ENCODE assay signal across 6 fruit fly cellular contexts in the genomic region with DNA sequence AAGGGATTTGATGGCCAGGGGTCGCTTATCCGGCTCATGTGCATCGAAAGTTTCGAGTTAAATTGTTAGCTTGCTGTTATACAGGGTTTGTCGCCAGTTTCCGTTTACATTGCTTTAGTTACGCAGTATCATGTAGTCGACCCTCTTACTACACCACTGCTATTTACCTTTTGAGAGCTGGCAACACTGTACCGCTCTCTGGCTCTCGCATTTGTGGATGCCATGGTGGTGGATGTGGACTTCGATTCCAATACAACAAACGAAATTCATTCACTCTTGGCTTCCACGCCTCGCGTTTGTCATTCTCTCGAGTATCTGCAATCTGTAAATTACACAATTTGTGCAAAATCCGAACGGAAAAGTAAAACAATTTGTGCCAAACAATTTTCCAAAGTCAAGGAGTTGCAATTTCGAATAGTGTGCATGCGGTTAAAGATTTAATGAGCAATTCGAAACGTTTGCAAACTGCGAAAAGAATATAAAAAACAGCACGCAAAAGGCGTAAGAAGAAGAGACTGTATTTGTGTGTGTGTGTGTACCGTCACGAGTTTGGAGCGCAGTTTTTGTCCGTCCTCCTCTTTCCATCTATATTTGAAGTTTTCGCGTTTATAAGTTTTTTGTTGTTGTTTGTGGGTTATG.
TF ChIP-seq lines count a peak whose summit lies in the region.

No protein-coding gene starts in this region.

- no peak for TF ChIP-seq CTCF in whole organism, embryonic (GFP tag; optimal IDR thresholded peaks at IDR 0.05; lab: Kevin White, UChicago)

TF ChIP-seq in whole organism, 6 proteins besides CTCF, POLR2A, EP300 and RAD21:
- no peak for TF ChIP-seq usp (GFP tag; optimal IDR thresholded peaks at IDR 0.05; lab: Kevin White, UChicago)
- TF ChIP-seq psq (optimal IDR thresholded peaks at IDR 0.05; lab: Kevin White, UChicago) = no peak
- TF ChIP-seq pan (optimal IDR thresholded peaks at IDR 0.05; lab: Kevin White, UChicago) = peak; percentile 92
- TF ChIP-seq Dll (optimal IDR thresholded peaks at IDR 0.05; lab: Kevin White, UChicago) = no peak
- no peak for TF ChIP-seq CG8478 (optimal IDR thresholded peaks at IDR 0.05; lab: Kevin White, UChicago)
TF ChIP-seq in whole organism: peak in this region for 1.

TF ChIP-seq in whole organism, adult, 20 proteins besides CTCF, POLR2A, EP300 and RAD21 (continues in another document):
- peak; percentile 10 for TF ChIP-seq CG7045 (GFP tag; optimal IDR thresholded peaks at IDR 0.05; lab: Kevin White, UChicago)
- TF ChIP-seq bab1 (GFP tag; optimal IDR thresholded peaks at IDR 0.05; lab: Kevin White, UChicago) = peak; percentile 55
- peak; percentile 9 for TF ChIP-seq pad (GFP tag; optimal IDR thresholded peaks at IDR 0.05; lab: Kevin White, UChicago)
- peak; percentile 97 for TF ChIP-seq cic (GFP tag; optimal IDR thresholded peaks at IDR 0.05; lab: Kevin White, UChicago)
- no peak for TF ChIP-seq CG1620 (GFP tag; optimal IDR thresholded peaks at IDR 0.05; lab: Kevin White, UChicago)
- TF ChIP-seq CG14711 (tag; optimal IDR thresholded peaks at IDR 0.05; lab: Kevin White, UChicago) = peak; percentile 43
- peak; percentile 85 for TF ChIP-seq kay (GFP tag; lab: Kevin White, UChicago; ENCODE audit: borderline replicate concordance)
- no peak for TF ChIP-seq CG5204 (GFP tag; optimal IDR thresholded peaks at IDR 0.05; lab: Kevin White, UChicago)
- TF ChIP-seq tj (GFP tag; optimal IDR thresholded peaks at IDR 0.05; lab: Kevin White, UChicago) = peak; percentile 55
- TF ChIP-seq toe (GFP tag; optimal IDR thresholded peaks at IDR 0.05; lab: Kevin White, UChicago) = peak; percentile 55
- peak; percentile 58 for TF ChIP-seq CG33017 (tag; optimal IDR thresholded peaks at IDR 0.05; lab: Kevin White, UChicago)
- no peak for TF ChIP-seq cnc (optimal IDR thresholded peaks at IDR 0.05; lab: Kevin White, UChicago)
- no peak for TF ChIP-seq Clk (GFP tag; optimal IDR thresholded peaks at IDR 0.05; lab: Kevin White, UChicago)
- peak; percentile 81 for TF ChIP-seq CG12768 (GFP tag; optimal IDR thresholded peaks at IDR 0.05; lab: Kevin White, UChicago)
- TF ChIP-seq Crg-1 (GFP tag; optimal IDR thresholded peaks at IDR 0.05; lab: Kevin White, UChicago) = no peak
- TF ChIP-seq Hr96 (GFP tag; optimal IDR thresholded peaks at IDR 0.05; lab: Kevin White, UChicago) = peak; percentile 59

TF ChIP-seq in whole organism, embryonic, 481 proteins besides CTCF, POLR2A, EP300 and RAD21 (continues in another document):
- no peak for TF ChIP-seq ems (GFP tag; optimal IDR thresholded peaks at IDR 0.05; lab: Kevin White, UChicago)
- TF ChIP-seq dati (GFP tag; IDR thresholded peaks at IDR 0.05; lab: Robert Waterston, UW) = no peak
- TF ChIP-seq CG4854 (GFP tag; optimal IDR thresholded peaks at IDR 0.05; lab: Kevin White, UChicago) = no peak
- TF ChIP-seq croc (GFP tag; conservative IDR thresholded peaks at IDR 0.05; lab: Robert Waterston, UW) = no peak
- TF ChIP-seq slbo (GFP tag; IDR thresholded peaks at IDR 0.05; lab: Robert Waterston, UW) = peak; percentile 48; the same call in 1 of the 2 replicates
- peak; percentile 4; the same call in 1 of the 4 replicates for TF ChIP-seq Gug (GFP tag; IDR thresholded peaks at IDR 0.05; lab: Robert Waterston, UW)
- no peak for TF ChIP-seq fd102C (GFP tag; optimal IDR thresholded peaks at IDR 0.05; lab: Kevin White, UChicago)
- no peak for TF ChIP-seq CG11093 (GFP tag; IDR thresholded peaks at IDR 0.05; lab: Robert Waterston, UW)
- TF ChIP-seq CG7271 (tag; optimal IDR thresholded peaks at IDR 0.05; lab: Kevin White, UChicago) = no peak
- no peak for TF ChIP-seq fd96Cb (tag; optimal IDR thresholded peaks at IDR 0.05; lab: Kevin White, UChicago)
- TF ChIP-seq hth (optimal IDR thresholded peaks at IDR 0.05; lab: Kevin White, UChicago) = no peak
- TF ChIP-seq Ada2b (GFP tag; IDR thresholded peaks at IDR 0.05; lab: Robert Waterston, UW) = peak; percentile 23; the same call in 1 of the 2 replicates
- TF ChIP-seq ATbp (GFP tag; optimal IDR thresholded peaks at IDR 0.05; lab: Kevin White, UChicago) = no peak
- TF ChIP-seq CG2678 (tag; optimal IDR thresholded peaks at IDR 0.05; lab: Kevin White, UChicago) = no peak
- 0 out of 2 replicates have a peak, but pooled peaks have one; percentile 8 for TF ChIP-seq CG4404 (GFP tag; IDR thresholded peaks at IDR 0.05; lab: Robert Waterston, UW)
- TF ChIP-seq BtbVII (GFP tag; optimal IDR thresholded peaks at IDR 0.05; lab: Kevin White, UChicago) = peak; percentile 71

TF ChIP-seq in whole organism, prepupa, 60 proteins besides CTCF, POLR2A, EP300 and RAD21 (continues in another document):
- TF ChIP-seq svp (GFP tag; lab: Kevin White, UChicago) (no peak), dsx (GFP tag; optimal IDR thresholded peaks at IDR 0.05; lab: Kevin White, UChicago; ENCODE audit: poor library complexity, severe bottlenecking) (peak; percentile 46), CG1621 (tag; optimal IDR thresholded peaks at IDR 0.05; lab: Kevin White, UChicago) (peak; percentile 30), CG11902 (GFP tag; optimal IDR thresholded peaks at IDR 0.05; lab: Kevin White, UChicago) (no peak), Hr4 (GFP tag; optimal IDR thresholded peaks at IDR 0.05; lab: Kevin White, UChicago) (peak; percentile 18), Sox14 (GFP tag; optimal IDR thresholded peaks at IDR 0.05; lab: Kevin White, UChicago) (peak; percentile 26), esn (GFP tag; optimal IDR thresholded peaks at IDR 0.05; lab: Kevin White, UChicago) (peak; percentile 15), vri (GFP tag; optimal IDR thresholded peaks at IDR 0.05; lab: Kevin White, UChicago) (peak; percentile 85), lz (GFP tag; optimal IDR thresholded peaks at IDR 0.05; lab: Kevin White, UChicago) (peak; percentile 20), Hr38 (GFP tag; optimal IDR thresholded peaks at IDR 0.05; lab: Kevin White, UChicago) (no peak), acj6 (GFP tag; optimal IDR thresholded peaks at IDR 0.05; lab: Kevin White, UChicago) (no peak), CG6276 (GFP tag; optimal IDR thresholded peaks at IDR 0.05; lab: Kevin White, UChicago) (no peak), CG8319 (GFP tag; optimal IDR thresholded peaks at IDR 0.05; lab: Kevin White, UChicago) (no peak), eg (GFP tag; IDR thresholded peaks at IDR 0.05; lab: Robert Waterston, UW) (peak; percentile 30; the same call in 1 of the 3 replicates), ss (GFP tag; optimal IDR thresholded peaks at IDR 0.05; lab: Kevin White, UChicago) (peak; percentile 42 to 68), CG6792 (GFP tag; optimal IDR thresholded peaks at IDR 0.05; lab: Kevin White, UChicago) (peak; percentile 5)

TF ChIP-seq in whole organism, pupa, 21 proteins besides CTCF, POLR2A, EP300 and RAD21 (continues in another document):
- TF ChIP-seq CG8159 (tag; optimal IDR thresholded peaks at IDR 0.05; lab: Kevin White, UChicago) (peak; percentile 11), Pif1B (GFP tag; optimal IDR thresholded peaks at IDR 0.05; lab: Kevin White, UChicago) (peak; percentile 51), CG15710 (tag; optimal IDR thresholded peaks at IDR 0.05; lab: Kevin White, UChicago) (no peak), Snoo (tag; optimal IDR thresholded peaks at IDR 0.05; lab: Kevin White, UChicago) (peak; percentile 4), EcR (GFP tag; optimal IDR thresholded peaks at IDR 0.05; lab: Kevin White, UChicago) (peak; percentile 79), Pif1A (GFP tag; optimal IDR thresholded peaks at IDR 0.05; lab: Kevin White, UChicago) (peak; percentile 22), D1 (tag; optimal IDR thresholded peaks at IDR 0.05; lab: Kevin White, UChicago) (peak; percentile 49), CG9948 (tag; optimal IDR thresholded peaks at IDR 0.05; lab: Kevin White, UChicago) (no peak), fd96Ca (GFP tag; IDR thresholded peaks at IDR 0.05; lab: Robert Waterston, UW) (peak; percentile 50; the same call in 1 of the 3 replicates), CG17806 (tag; optimal IDR thresholded peaks at IDR 0.05; lab: Kevin White, UChicago) (no peak), CG14655 (GFP tag; optimal IDR thresholded peaks at IDR 0.05; lab: Kevin White, UChicago) (no peak), CG10348 (GFP tag; IDR thresholded peaks at IDR 0.05; lab: Robert Waterston, UW) (no peak), gl (tag; optimal IDR thresholded peaks at IDR 0.05; lab: Kevin White, UChicago) (peak; percentile 18), CG8301 (tag; optimal IDR thresholded peaks at IDR 0.05; lab: Kevin White, UChicago) (no peak), CG32121 (GFP tag; IDR thresholded peaks at IDR 0.05; lab: Robert Waterston, UW) (peak; percentile 22; the same call in 1 of the 2 replicates), Ets98B (GFP tag; IDR thresholded peaks at IDR 0.05; lab: Robert Waterston, UW) (peak; percentile 44; the same call in 1 of the 2 replicates), CG34367 (tag; optimal IDR thresholded peaks at IDR 0.05; lab: Kevin White, UChicago) (no peak), rn (GFP tag; IDR thresholded peaks at IDR 0.05; lab: Robert Waterston, UW) (no peak)

TF ChIP-seq in whole organism, wandering third instar larva, 38 proteins besides CTCF, POLR2A, EP300 and RAD21 (continues in another document):
- TF ChIP-seq psq (GFP tag; optimal IDR thresholded peaks at IDR 0.05; lab: Kevin White, UChicago) (peak; percentile 37), sv (GFP tag; optimal IDR thresholded peaks at IDR 0.05; lab: Kevin White, UChicago) (no peak), foxo (GFP tag; optimal IDR thresholded peaks at IDR 0.05; lab: Kevin White, UChicago) (peak; percentile 1 to 15), CG32264 (GFP tag; optimal IDR thresholded peaks at IDR 0.05; lab: Kevin White, UChicago) (no peak), dl (GFP tag; optimal IDR thresholded peaks at IDR 0.05; lab: Kevin White, UChicago; ENCODE audit: insufficient read depth in 1 of 2, partially characterized antibody in 2 of 2) (peak in 1 of 2 experiments; percentile 39), Rel (GFP tag; optimal IDR thresholded peaks at IDR 0.05; lab: Kevin White, UChicago) (no peak), Rel (tag; optimal IDR thresholded peaks at IDR 0.05; lab: Kevin White, UChicago) (peak; percentile 41), ey (GFP tag; optimal IDR thresholded peaks at IDR 0.05; lab: Kevin White, UChicago) (no peak), Jra (GFP tag; optimal IDR thresholded peaks at IDR 0.05; lab: Kevin White, UChicago) (no peak), CrebA (GFP tag; optimal IDR thresholded peaks at IDR 0.05; lab: Kevin White, UChicago; ENCODE audit: borderline replicate concordance) (no peak), brk (GFP tag; optimal IDR thresholded peaks at IDR 0.05; lab: Kevin White, UChicago) (peak; percentile 13), HLH106 (tag; optimal IDR thresholded peaks at IDR 0.05; lab: Kevin White, UChicago) (peak; percentile 5), GATAd (GFP tag; optimal IDR thresholded peaks at IDR 0.05; lab: Kevin White, UChicago) (no peak), Sp1 (GFP tag; optimal IDR thresholded peaks at IDR 0.05; lab: Kevin White, UChicago) (peak; percentile 60), Hnf4 (GFP tag; optimal IDR thresholded peaks at IDR 0.05; lab: Kevin White, UChicago) (peak; percentile 65), N (GFP tag; optimal IDR thresholded peaks at IDR 0.05; lab: Kevin White, UChicago) (no peak), Dif (GFP tag; optimal IDR thresholded peaks at IDR 0.05; lab: Kevin White, UChicago; ENCODE audit: partially characterized antibody) (peak; percentile 60), Hr83 (GFP tag; optimal IDR thresholded peaks at IDR 0.05; lab: Kevin White, UChicago; ENCODE audit: poor library complexity, severe bottlenecking) (peak; percentile 67), pan (optimal IDR thresholded peaks at IDR 0.05; lab: Kevin White, UChicago) (no peak)
